Worm (Caenorhabditis elegans): ENCODE results near the gene ZK185.3.

The ZK185.3 gene

ce11 chrIV:4516478-4516877 is 13.8 kb downstream of the ZK185.3 start:
- peak in 1 of 2 experiments; percentile 42 for TF ChIP-seq unc-62 (GFP tag; optimal IDR thresholded peaks at IDR 0.05 in 1 of 2)
- no peak for TF ChIP-seq unc-62 (tag; optimal IDR thresholded peaks at IDR 0.05)
- no peak for TF ChIP-seq pqm-1 (tag; optimal IDR thresholded peaks at IDR 0.05)
- no peak for TF ChIP-seq F10B5.3 (tag; optimal IDR thresholded peaks at IDR 0.05)
- TF ChIP-seq egl-43 (GFP tag; IDR thresholded peaks at IDR 0.05) = no peak
- no peak for TF ChIP-seq Y5F2A.4 (GFP tag; optimal IDR thresholded peaks at IDR 0.05)
- TF ChIP-seq set-16 (GFP tag; IDR thresholded peaks at IDR 0.05) = peak; percentile 87

- TF ChIP-seq ceh-28 (tag; optimal IDR thresholded peaks at IDR 0.05) = no peak
- TF ChIP-seq ama-1 (optimal IDR thresholded peaks at IDR 0.05) = no peak
- TF ChIP-seq spr-1 (tag; optimal IDR thresholded peaks at IDR 0.05) = peak; percentile 77
- peak; percentile 85 for TF ChIP-seq hlh-11 (tag; optimal IDR thresholded peaks at IDR 0.05)
- TF ChIP-seq hlh-30 (tag; optimal IDR thresholded peaks at IDR 0.05; ENCODE audit: insufficient read depth) = peak; percentile 69
- peak; percentile 62; the same call in 1 of the 2 replicates for TF ChIP-seq snpc-1.2 (GFP tag; IDR thresholded peaks at IDR 0.05)
- no peak for TF ChIP-seq unc-130 (GFP tag; optimal IDR thresholded peaks at IDR 0.05)
- TF ChIP-seq sdz-12 (GFP tag; optimal IDR thresholded peaks at IDR 0.05) = no peak
- no peak for TF ChIP-seq zag-1 (tag; optimal IDR thresholded peaks at IDR 0.05)
- no peak for TF ChIP-seq lin-15B (tag; optimal IDR thresholded peaks at IDR 0.05)
- peak; percentile 78 for TF ChIP-seq hmg-1.1 (GFP tag; IDR thresholded peaks at IDR 0.05)
- TF ChIP-seq set-16 (GFP tag; IDR thresholded peaks at IDR 0.05) = no peak
- TF ChIP-seq F10B5.3 (tag; optimal IDR thresholded peaks at IDR 0.05) = peak; percentile 67
- no peak for TF ChIP-seq D1046.2 (GFP tag; IDR thresholded peaks at IDR 0.05)
- no peak for TF ChIP-seq nhr-237 (tag; optimal IDR thresholded peaks at IDR 0.05)
- 0 out of 2 replicates have a peak, but pooled peaks have one; percentile 63 for TF ChIP-seq tra-1 (GFP tag; IDR thresholded peaks at IDR 0.05)
- peak; percentile 86 for TF ChIP-seq nhr-28 (tag; optimal IDR thresholded peaks at IDR 0.05)
- TF ChIP-seq lin-13 (GFP tag; optimal IDR thresholded peaks at IDR 0.05) = peak; percentile 83
- TF ChIP-seq nhr-10 (tag; optimal IDR thresholded peaks at IDR 0.05) = no peak
- TF ChIP-seq Y75B8A.6 (GFP tag; IDR thresholded peaks at IDR 0.05) = no peak
- TF ChIP-seq nhr-25 (tag; optimal IDR thresholded peaks at IDR 0.05; ENCODE audit: borderline replicate concordance, insufficient read depth) = no peak
- no peak for TF ChIP-seq skn-1 (tag; optimal IDR thresholded peaks at IDR 0.05)
- no peak for TF ChIP-seq daf-19 (GFP tag; conservative IDR thresholded peaks at IDR 0.05)
- no peak for TF ChIP-seq dmd-9 (GFP tag; IDR thresholded peaks at IDR 0.05)
- TF ChIP-seq saeg-2 (GFP tag; IDR thresholded peaks at IDR 0.05) = 0 out of 2 replicates have a peak, but pooled peaks have one; percentile 12
- TF ChIP-seq F37D6.2 (tag; optimal IDR thresholded peaks at IDR 0.05) = peak; percentile 67
- no peak for TF ChIP-seq ceh-32 (tag; optimal IDR thresholded peaks at IDR 0.05; ENCODE audit: poor library complexity)
- peak; percentile 64 for TF ChIP-seq spr-3 (GFP tag; optimal IDR thresholded peaks at IDR 0.05)
- TF ChIP-seq egl-43 (GFP tag; IDR thresholded peaks at IDR 0.05) = peak; percentile 78
- no peak for TF ChIP-seq ceh-62 (tag; optimal IDR thresholded peaks at IDR 0.05)
- TF ChIP-seq T26A8.4 (GFP tag; IDR thresholded peaks at IDR 0.05) = peak; percentile 85
- TF ChIP-seq duxl-1 (tag; optimal IDR thresholded peaks at IDR 0.05; ENCODE audit: poor library complexity) = peak; percentile 71
- TF ChIP-seq nhr-76 (tag; optimal IDR thresholded peaks at IDR 0.05) = no peak
- peak; percentile 47; the same call in 1 of the 2 replicates for TF ChIP-seq ceh-20 (GFP tag; IDR thresholded peaks at IDR 0.05)
- no peak for TF ChIP-seq lim-7 (GFP tag; IDR thresholded peaks at IDR 0.05)
- TF ChIP-seq fkh-10 (GFP tag; optimal IDR thresholded peaks at IDR 0.05) = peak; percentile 11
- TF ChIP-seq unc-62 (GFP tag; optimal IDR thresholded peaks at IDR 0.05 in 1 of 2) = no peak
- TF ChIP-seq unc-62 (tag; optimal IDR thresholded peaks at IDR 0.05) = no peak
- 0 out of 2 replicates have a peak, but pooled peaks have one; percentile 43 for TF ChIP-seq pha-4 (GFP tag; IDR thresholded peaks at IDR 0.05)
- TF ChIP-seq pha-4 (tag; optimal IDR thresholded peaks at IDR 0.05) = no peak
- TF ChIP-seq lin-1 (GFP tag; IDR thresholded peaks at IDR 0.05) = peak; percentile 50; the same call in 1 of the 2 replicates
- TF ChIP-seq aha-1 (tag) = peak; percentile 98
- no peak for TF ChIP-seq R02D3.7 (tag; optimal IDR thresholded peaks at IDR 0.05)
- peak; percentile 83 for TF ChIP-seq mep-1 (tag; optimal IDR thresholded peaks at IDR 0.05)
- peak; percentile 36 for TF ChIP-seq F49E8.2 (tag; optimal IDR thresholded peaks at IDR 0.05; ENCODE audit: borderline replicate concordance)
- TF ChIP-seq ceh-44 (GFP tag; IDR thresholded peaks at IDR 0.05) = 0 out of 2 replicates have a peak, but pooled peaks have one; percentile 42
- peak; percentile 82 for TF ChIP-seq rbr-2 (tag; optimal IDR thresholded peaks at IDR 0.05)
These were observed 16.9 kb downstream of the ZK185.3 start, which contains the start of gene sar-1 for ce11 chrIV:4513269-4513819. TSS of gene sar-1 (minus strand) at chrIV:4513319.

All from whole organism, L4 larva.